Fruit fly (Drosophila melanogaster): ENCODE measurements around the gene CG14402.

dm6 chr2L:20858371-20859340, 9.6 kb downstream of the CG14402 start, which contains the start of gene bero:
- TF ChIP-seq N (GFP tag; optimal IDR thresholded peaks at IDR 0.05) (no peak), psq (GFP tag; optimal IDR thresholded peaks at IDR 0.05) (no peak), rgr (GFP tag; optimal IDR thresholded peaks at IDR 0.05) (no peak), Myc (optimal IDR thresholded peaks at IDR 0.05) (no peak), GATAd (GFP tag; optimal IDR thresholded peaks at IDR 0.05) (no peak), dl (GFP tag; optimal IDR thresholded peaks at IDR 0.05; ENCODE audit: insufficient read depth in 1 of 2, partially characterized antibody in 2 of 2) (no peak), usp (GFP tag; optimal IDR thresholded peaks at IDR 0.05) (no peak), Abd-B (GFP tag; optimal IDR thresholded peaks at IDR 0.05) (no peak), dmrt93B (GFP tag; optimal IDR thresholded peaks at IDR 0.05) (no peak), pan (optimal IDR thresholded peaks at IDR 0.05) (no peak), Jra (GFP tag; optimal IDR thresholded peaks at IDR 0.05) (no peak)

All from whole organism, wandering third instar larva.